Worm (Caenorhabditis elegans) whole organism, L4/young adult: ENCODE measurements around the gene K06B4.4.

Experiments used
- W03F9.2 ChIP-seq: fragments of 150-350 bp; optimal IDR thresholded peaks from 2 replicates; lab custom pipeline; 2014; ENCODE audit warnings: missing biosample characterization, missing genetic modification characterization
- dao-5 ChIP-seq: sonication (generic microtip); optimal IDR thresholded peaks from 2 replicates; lab custom pipeline; 2016; ENCODE audit warnings: missing genotype, missing genetic modification characterization, moderate library complexity, missing compliant biosample characterization
- him-1 ChIP-seq: sonication (generic microtip); optimal IDR thresholded peaks from 2 replicates; lab custom pipeline; 2016; ENCODE audit warnings: missing genotype, missing genetic modification reagents, missing genetic modification characterization, missing compliant biosample characterization

DNA sequence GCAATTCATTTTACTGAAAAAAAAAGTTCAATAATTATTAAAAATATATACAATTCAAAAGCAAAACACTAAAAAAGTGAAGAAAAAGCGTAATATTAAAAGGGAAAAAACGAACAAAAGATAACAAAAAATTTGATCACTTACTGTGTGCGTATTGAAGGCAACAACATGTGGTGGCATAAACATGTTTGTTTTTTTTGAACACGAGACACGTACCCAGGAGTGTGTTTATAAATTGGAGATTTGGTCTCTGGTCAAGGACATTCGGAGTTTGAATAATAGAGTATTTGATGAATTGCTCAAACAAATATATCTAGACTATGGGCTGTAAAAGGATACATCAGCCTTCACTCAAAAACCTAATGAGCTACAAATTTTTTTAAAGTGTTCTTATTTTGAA is 46.7 kb downstream of the K06B4.4 start:
- TF ChIP-seq him-1 (tag; lab: Kevin White, UChicago) = no peak
- TF ChIP-seq W03F9.2 (tag; lab: Kevin White, UChicago) = no peak
- TF ChIP-seq dao-5 (tag; lab: Kevin White, UChicago) = no peak
